Worm (Caenorhabditis elegans): ENCODE results near the gene srh-31.

- no peak for TF ChIP-seq elt-3 (tag; optimal IDR thresholded peaks at IDR 0.05)
- no peak for TF ChIP-seq M03D4.4 (tag; optimal IDR thresholded peaks at IDR 0.05)
These were observed 10.4 kb upstream of the srh-31 start, which contains the start of gene spp-29 for ce11 chrV:17696753-17697152.
